Worm (Caenorhabditis elegans) whole organism, L1 larva: ENCODE data around the gene nhr-68.
A peak's percentile ranks its signal among the peaks of the same experiment; 100 is the strongest.

Experiments
- C04F5.9 ChIP-seq: sonication (generic microtip); optimal IDR thresholded peaks from 2 replicates; lab custom pipeline; 2016; ENCODE audit warnings: missing genetic modification characterization, missing compliant biosample characterization
- C16A3.4 ChIP-seq: fragments of 150-350 bp; optimal IDR thresholded peaks from 2 replicates; lab custom pipeline; 2014; ENCODE audit warnings: missing biosample characterization, missing genetic modification characterization
- C34B4.2 ChIP-seq: sonication (generic microtip); optimal IDR thresholded peaks from 2 replicates; lab custom pipeline; 2017; ENCODE audit warnings: mild to moderate bottlenecking, missing genetic modification characterization, missing compliant biosample characterization
- F16B12.6 ChIP-seq: fragments of 150-350 bp; optimal IDR thresholded peaks from 2 replicates; lab custom pipeline; 2014; ENCODE audit warnings: missing biosample characterization, missing genetic modification characterization
- aha-1 ChIP-seq: fragments of 150-350 bp; optimal IDR thresholded peaks from 2 replicates; lab custom pipeline; 2014; ENCODE audit warnings: missing biosample characterization, missing genetic modification characterization
- ama-1 ChIP-seq: fragments of 150-350 bp; optimal IDR thresholded peaks from 2 replicates; lab custom pipeline; 2014
- ceh-63 ChIP-seq: fragments of 200-800 bp; sonication (Bioruptor generic); optimal IDR thresholded peaks from 2 replicates; lab custom pipeline; 2018; ENCODE audit warnings: mild to moderate bottlenecking, missing genetic modification characterization, missing compliant biosample characterization
- ceh-90 ChIP-seq: sonication (generic microtip); optimal IDR thresholded peaks from 2 replicates; lab custom pipeline; 2016; ENCODE audit warnings: missing genetic modification characterization, missing compliant biosample characterization
- efl-1 ChIP-seq, 4 experiments: fragments of 150-350 bp; optimal IDR thresholded peaks in 3 of 4; peaks in 1 of 4; 1 replicate in 1 of 4; 2 replicates in 3 of 4; lab custom pipeline; 2014; ENCODE audit warnings: missing biosample characterization in 2 of 4, missing genetic modification characterization in 2 of 4, missing genetic modification reagents in 2 of 4
- efl-3 ChIP-seq: fragments of 200-800 bp; sonication (Bioruptor generic); optimal IDR thresholded peaks from 2 replicates; lab custom pipeline; 2018; ENCODE audit warnings: mild to moderate bottlenecking, missing genetic modification characterization, missing compliant biosample characterization
- fkh-4 ChIP-seq: sonication (generic microtip); optimal IDR thresholded peaks from 2 replicates; lab custom pipeline; 2016; ENCODE audit warnings: missing compliant biosample characterization, missing genetic modification characterization, borderline replicate concordance
- fkh-8 ChIP-seq: sonication (generic microtip); optimal IDR thresholded peaks from 2 replicates; lab custom pipeline; 2016; ENCODE audit warnings: mild to moderate bottlenecking, missing genetic modification characterization, missing compliant biosample characterization
- lin-13 ChIP-seq: fragments of 150-350 bp; optimal IDR thresholded peaks from 2 replicates; lab custom pipeline; 2014; ENCODE audit warnings: missing biosample characterization, missing genetic modification reagents, missing genetic modification characterization
- lin-14 ChIP-seq: fragments of 200-800 bp; sonication (Bioruptor generic); optimal IDR thresholded peaks from 2 replicates; lab custom pipeline; 2018; ENCODE audit warnings: mild to moderate bottlenecking, missing genetic modification characterization, moderate library complexity, missing compliant biosample characterization
- lin-15B ChIP-seq: fragments of 150-350 bp; sonication (generic microtip); optimal IDR thresholded peaks from 3 replicates; lab custom pipeline; 2014; ENCODE audit warnings: missing biosample characterization, missing genetic modification characterization
- lin-35 ChIP-seq, 2 experiments: fragments of 150-350 bp; optimal IDR thresholded peaks; 2 replicates each; lab custom pipeline; 2014; ENCODE audit warnings: missing biosample characterization in 2 of 2, missing genetic modification characterization in 2 of 2, missing genetic modification reagents in 2 of 2
- lin-39 ChIP-seq: fragments of 150-350 bp; optimal IDR thresholded peaks from 2 replicates; lab custom pipeline; 2014; ENCODE audit warnings: missing biosample characterization, missing genetic modification reagents, missing genetic modification characterization
- nhr-11 ChIP-seq: fragments of 150-350 bp; optimal IDR thresholded peaks from 2 replicates; lab custom pipeline; 2014; ENCODE audit warnings: missing biosample characterization, missing genetic modification characterization
- nhr-20 ChIP-seq: sonication (generic microtip); optimal IDR thresholded peaks from 2 replicates; lab custom pipeline; 2016; ENCODE audit warnings: mild to moderate bottlenecking, missing genetic modification characterization, missing compliant biosample characterization
- nhr-237 ChIP-seq: fragments of 150-350 bp; optimal IDR thresholded peaks from 2 replicates; lab custom pipeline; 2014; ENCODE audit warnings: missing biosample characterization, missing genetic modification characterization
- nhr-28 ChIP-seq: fragments of 150-350 bp; optimal IDR thresholded peaks from 2 replicates; lab custom pipeline; 2014; ENCODE audit warnings: missing biosample characterization, missing genetic modification characterization
- nhr-47 ChIP-seq: sonication (generic microtip); optimal IDR thresholded peaks from 2 replicates; lab custom pipeline; 2016; ENCODE audit warnings: mild to moderate bottlenecking, missing genetic modification characterization, moderate library complexity, missing compliant biosample characterization
- pag-3 ChIP-seq: sonication (generic microtip); optimal IDR thresholded peaks from 2 replicates; lab custom pipeline; 2017; ENCODE audit warnings: missing genetic modification characterization, mild to moderate bottlenecking, missing compliant biosample characterization, antibody characterized with exemption, borderline replicate concordance; ENCODE audit not compliant: insufficient read depth
- pax-3 ChIP-seq: fragments of 200-800 bp; sonication (Bioruptor generic); optimal IDR thresholded peaks from 2 replicates; lab custom pipeline; 2018; ENCODE audit warnings: mild to moderate bottlenecking, missing genetic modification characterization, moderate library complexity, missing compliant biosample characterization
- rnt-1 ChIP-seq: sonication (generic microtip); optimal IDR thresholded peaks from 2 replicates; lab custom pipeline; 2016; ENCODE audit warnings: mild to moderate bottlenecking, missing genetic modification characterization, moderate library complexity, missing compliant biosample characterization
- skn-1 ChIP-seq: fragments of 150-350 bp; optimal IDR thresholded peaks from 2 replicates; lab custom pipeline; 2014; ENCODE audit warnings: missing biosample characterization, missing genetic modification characterization
- sox-4 ChIP-seq: sonication (generic microtip); optimal IDR thresholded peaks from 2 replicates; lab custom pipeline; 2016; ENCODE audit warnings: missing genetic modification characterization, missing compliant biosample characterization
- sptf-1 ChIP-seq: fragments of 150-350 bp; optimal IDR thresholded peaks from 2 replicates; lab custom pipeline; 2014; ENCODE audit warnings: missing biosample characterization, missing genetic modification characterization
- sup-37 ChIP-seq: fragments of 200-800 bp; sonication (Bioruptor generic); optimal IDR thresholded peaks from 2 replicates; lab custom pipeline; 2018; ENCODE audit warnings: mild to moderate bottlenecking, missing genetic modification characterization, missing compliant biosample characterization
- unc-130 ChIP-seq: fragments of 150-350 bp; optimal IDR thresholded peaks from 2 replicates; lab custom pipeline; 2017; ENCODE audit warnings: missing biosample characterization, missing genetic modification characterization, inconsistent platforms
- unc-30 ChIP-seq: sonication (generic microtip); optimal IDR thresholded peaks from 2 replicates; lab custom pipeline; 2017; ENCODE audit warnings: missing biosample characterization, missing genetic modification characterization
- vab-15 ChIP-seq: sonication (generic microtip); optimal IDR thresholded peaks from 2 replicates; lab custom pipeline; 2017; ENCODE audit warnings: missing genotype, mild to moderate bottlenecking, missing genetic modification characterization, missing compliant biosample characterization
- xbp-1 ChIP-seq: sonication (generic microtip); optimal IDR thresholded peaks from 2 replicates; lab custom pipeline; 2016; ENCODE audit warnings: missing genetic modification characterization, missing compliant biosample characterization
- ztf-11 ChIP-seq, 2 experiments: sonication (generic microtip); optimal IDR thresholded peaks; 2 replicates each; lab custom pipeline; 2016 to 2017; ENCODE audit warnings: missing genetic modification characterization in 2 of 2, missing biosample characterization in 1 of 2, missing compliant biosample characterization in 1 of 2
- ztf-4 ChIP-seq: fragments of 150-350 bp; optimal IDR thresholded peaks from 2 replicates; lab custom pipeline; 2014; ENCODE audit warnings: missing biosample characterization, missing genetic modification characterization

Gene nhr-68

ce11 chrV:11585122-11585521 is 11.9 kb downstream of the nhr-68 start (continued):
- TF ChIP-seq nhr-28 (tag; lab: Kevin White, UChicago) (no peak), unc-30 (tag; lab: Kevin White, UChicago) (no peak), nhr-47 (tag; lab: Kevin White, UChicago) (peak; percentile 54), C34B4.2 (tag; lab: Kevin White, UChicago) (no peak), C16A3.4 (tag; lab: Kevin White, UChicago) (no peak), pax-3 (no peak), xbp-1 (tag; lab: Kevin White, UChicago) (no peak), efl-3 (GFP tag; lab: Kevin White, UChicago) (no peak), nhr-11 (tag; lab: Kevin White, UChicago) (no peak), lin-15B (no peak), lin-35 (GFP tag; optimal IDR thresholded peaks at IDR 0.05; lab: Kevin White, UChicago) (no peak), lin-13 (GFP tag; lab: Kevin White, UChicago) (no peak), nhr-20 (tag; lab: Kevin White, UChicago) (peak; percentile 75), lin-39 (tag; lab: Kevin White, UChicago) (no peak), F16B12.6 (tag; lab: Kevin White, UChicago) (no peak)

- TF ChIP-seq nhr-47 (tag; lab: Kevin White, UChicago) = no peak
- no peak for TF ChIP-seq aha-1 (tag; lab: Kevin White, UChicago)
- TF ChIP-seq ama-1 = no peak
- no peak for TF ChIP-seq ztf-4 (tag; lab: Kevin White, UChicago)
- TF ChIP-seq pag-3 (tag; lab: Kevin White, UChicago) = no peak
- TF ChIP-seq sptf-1 = no peak
- no peak for TF ChIP-seq ceh-63 (GFP tag; lab: Kevin White, UChicago)
- no peak for TF ChIP-seq lin-15B
- no peak for TF ChIP-seq nhr-28 (tag; lab: Kevin White, UChicago)
- no peak for TF ChIP-seq lin-14
- no peak for TF ChIP-seq vab-15
- TF ChIP-seq ceh-90 (tag; lab: Kevin White, UChicago) = no peak
- TF ChIP-seq sox-4 (tag; lab: Kevin White, UChicago) = no peak
- no peak for TF ChIP-seq nhr-237 (tag; lab: Kevin White, UChicago)
- TF ChIP-seq ztf-11 (tag; optimal IDR thresholded peaks at IDR 0.05; lab: Kevin White, UChicago) = no peak
- no peak for TF ChIP-seq skn-1
- TF ChIP-seq fkh-8 (tag; lab: Kevin White, UChicago) = no peak
Measured at ce11 chrV:11589433-11589832, 16.2 kb downstream of the nhr-68 start, which contains the start of gene srx-82. Gene srx-82 (plus strand): TSS chrV:11589733.

ce11 chrV:11593427-11593826 is 20.2 kb downstream of the nhr-68 start, which contains the start of gene srx-80:
Gene srx-80 (plus strand): TSS chrV:11593727.
- no peak for TF ChIP-seq efl-1 (optimal IDR thresholded peaks at IDR 0.05; lab: Kevin White, UChicago)
- TF ChIP-seq efl-1 (GFP tag; optimal IDR thresholded peaks at IDR 0.05 in 1 of 2; lab: Kevin White, UChicago) = peak in 1 of 2 experiments; percentile 75
- TF ChIP-seq sup-37 (GFP tag; lab: Kevin White, UChicago) = no peak

- TF ChIP-seq lin-14 = no peak
- TF ChIP-seq unc-130 (tag; lab: Kevin White, UChicago) = no peak
- TF ChIP-seq ceh-90 (tag; lab: Kevin White, UChicago) = no peak
- no peak for TF ChIP-seq fkh-8 (tag; lab: Kevin White, UChicago)
- TF ChIP-seq fkh-4 (tag; lab: Kevin White, UChicago) = no peak
- no peak for TF ChIP-seq C04F5.9 (tag; lab: Kevin White, UChicago)
- no peak for TF ChIP-seq nhr-47 (tag; lab: Kevin White, UChicago)
- no peak for TF ChIP-seq rnt-1 (tag; lab: Kevin White, UChicago)
- no peak for TF ChIP-seq lin-39 (tag; lab: Kevin White, UChicago)
- TF ChIP-seq C16A3.4 (tag; lab: Kevin White, UChicago) = no peak
Measured at ce11 chrV:11593888-11594287, 20.6 kb downstream of the nhr-68 start.
